Worm (Caenorhabditis elegans) whole organism, L2 larva: ENCODE data around the gene trh-1.

Experiments used
- blmp-1 ChIP-seq: sonication (generic microtip); optimal IDR thresholded peaks from 2 replicates; lab custom pipeline; 2017; ENCODE audit warnings: missing genetic modification characterization, mild to moderate bottlenecking, missing compliant biosample characterization, antibody characterized with exemption, moderate library complexity; ENCODE audit not compliant: insufficient read depth
- fos-1 ChIP-seq: fragments of 150-350 bp; optimal IDR thresholded peaks from 2 replicates; lab custom pipeline; 2014; ENCODE audit warnings: missing biosample characterization, missing genetic modification characterization
- nhr-25 ChIP-seq: fragments of 150-350 bp; sonication (generic microtip); optimal IDR thresholded peaks from 3 replicates; lab custom pipeline; 2014; ENCODE audit warnings: missing biosample characterization, missing genetic modification characterization
- unc-55 ChIP-seq: fragments of 150-350 bp; sonication (generic microtip); optimal IDR thresholded peaks from 3 replicates; lab custom pipeline; 2014; ENCODE audit warnings: missing biosample characterization, missing genetic modification reagents, missing genetic modification characterization

Gene trh-1

DNA sequence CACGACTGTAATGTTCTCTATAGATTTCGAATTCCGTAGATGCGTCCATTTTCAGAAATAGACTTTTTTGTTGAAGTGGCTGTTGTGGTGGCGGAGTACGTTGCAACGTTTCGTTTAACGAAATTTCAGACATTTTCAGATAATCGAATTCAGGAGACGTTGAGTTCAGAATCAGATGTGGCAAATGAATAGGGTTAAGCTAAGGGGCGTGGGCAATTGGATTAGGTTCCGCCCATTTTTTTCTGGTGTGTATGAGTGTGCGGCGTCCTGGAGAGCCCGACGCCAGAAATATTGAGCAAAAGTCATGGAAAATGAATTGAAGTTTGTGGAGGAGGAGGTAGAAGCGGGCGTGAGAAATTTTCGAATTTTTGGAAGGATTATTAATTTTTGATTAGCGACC, 45.0 kb downstream of the trh-1 start:
- TF ChIP-seq blmp-1 (tag; lab: Kevin White, UChicago) (no peak), unc-55 (GFP tag; lab: Kevin White, UChicago) (no peak)

DNA sequence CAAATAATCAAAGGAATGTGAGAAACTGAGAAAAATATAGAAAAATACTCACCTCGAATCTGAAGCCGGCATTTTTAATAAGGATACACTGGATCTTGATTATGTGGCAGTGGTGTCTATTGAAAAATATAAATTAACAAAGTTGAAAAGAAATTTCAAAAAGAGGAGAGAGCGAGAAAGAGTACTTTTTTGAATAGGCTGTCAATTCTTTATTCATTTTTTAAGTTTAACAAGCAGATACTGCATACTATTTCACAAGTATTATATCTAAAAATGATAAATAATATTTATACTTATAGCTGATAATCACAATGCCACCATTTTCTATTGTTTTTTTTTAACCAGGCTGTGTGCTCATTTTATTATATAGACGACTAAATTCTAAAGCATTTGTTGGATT, 49.3 kb downstream of the trh-1 start, which contains the start of gene npr-26:
Gene npr-26, minus strand, starts transcription at position 101 of the 400 bp plus-strand sequence.
- TF ChIP-seq fos-1 (tag; lab: Kevin White, UChicago), result no peak
- no peak for TF ChIP-seq nhr-25 (tag; lab: Kevin White, UChicago)
- TF ChIP-seq, all 48 proteins: peak for 0
